Worm (Caenorhabditis elegans): ENCODE measurements around the gene plc-2.

Gene plc-2

DNA sequence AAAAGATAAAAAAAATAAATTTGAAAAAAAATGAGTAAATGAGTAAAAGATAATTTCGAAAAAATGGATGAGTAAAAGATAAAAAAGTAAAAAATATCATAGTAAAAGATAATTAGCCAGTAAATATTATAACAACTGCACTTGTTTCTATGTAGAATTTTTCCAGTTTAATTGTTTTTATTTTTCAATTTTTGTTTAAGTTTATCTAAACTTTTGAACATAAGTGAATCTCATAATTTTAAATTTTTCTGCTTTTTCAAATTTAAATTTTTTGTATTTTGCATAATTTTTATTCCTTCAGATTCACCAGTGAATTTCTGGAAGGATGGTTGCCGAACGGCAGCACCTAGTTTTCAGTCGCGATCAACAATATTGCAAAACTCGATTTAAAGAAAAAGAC is 48.9 kb downstream of the plc-2 start, which contains the start of gene chil-12:
Gene chil-12, plus strand, starts transcription at position 301 of the 400 bp plus-strand sequence.
- no peak for TF ChIP-seq nhr-23 (tag; optimal IDR thresholded peaks at IDR 0.05)
- TF ChIP-seq nhr-129 (tag; optimal IDR thresholded peaks at IDR 0.05): no peak
- no peak for TF ChIP-seq R02D3.7 (tag; optimal IDR thresholded peaks at IDR 0.05)
- TF ChIP-seq zag-1 (tag; optimal IDR thresholded peaks at IDR 0.05): no peak
- no peak for TF ChIP-seq sma-3 (GFP tag; optimal IDR thresholded peaks at IDR 0.05)
- no peak for TF ChIP-seq sma-9 (GFP tag; optimal IDR thresholded peaks at IDR 0.05)
- TF ChIP-seq sma-9 (tag; optimal IDR thresholded peaks at IDR 0.05): no peak
- no peak for TF ChIP-seq snpc-4 (tag; optimal IDR thresholded peaks at IDR 0.05)

DNA sequence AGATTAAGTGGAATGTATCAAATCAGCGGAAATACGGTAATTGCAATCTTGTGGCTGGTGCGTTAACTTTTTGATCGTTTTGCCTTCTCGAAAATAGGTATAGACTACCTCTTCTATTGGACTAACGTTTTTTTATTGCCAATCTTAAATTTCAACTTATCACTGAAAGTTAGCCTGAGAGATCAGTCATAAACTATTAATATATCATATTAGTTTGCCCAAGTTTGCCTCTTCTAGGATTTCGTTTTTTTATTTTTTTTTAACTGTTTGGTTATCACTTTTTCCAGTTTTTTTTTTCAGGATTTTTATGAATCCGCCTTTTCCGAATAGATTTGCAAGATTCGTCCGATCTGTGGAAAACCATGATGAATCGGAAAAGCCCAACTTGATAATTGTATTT is 52.1 kb downstream of the plc-2 start, which contains the start of gene kin-30:
Gene kin-30, plus strand, starts transcription at position 301 of the 400 bp plus-strand sequence.
- TF ChIP-seq F13H6.1 (tag; optimal IDR thresholded peaks at IDR 0.05) (no peak), mdl-1 (tag; optimal IDR thresholded peaks at IDR 0.05) (no peak), peb-1 (tag; optimal IDR thresholded peaks at IDR 0.05) (no peak), gmeb-1 (tag; optimal IDR thresholded peaks at IDR 0.05) (no peak), Y55F3AM.14 (GFP tag; optimal IDR thresholded peaks at IDR 0.05) (no peak), sma-9 (GFP tag; optimal IDR thresholded peaks at IDR 0.05) (no peak), sma-9 (tag; optimal IDR thresholded peaks at IDR 0.05) (no peak), nhr-11 (tag; optimal IDR thresholded peaks at IDR 0.05) (no peak), lin-11 (tag; optimal IDR thresholded peaks at IDR 0.05) (no peak), unc-55 (GFP tag; optimal IDR thresholded peaks at IDR 0.05) (no peak), elt-3 (tag; optimal IDR thresholded peaks at IDR 0.05) (no peak), unc-39 (tag; optimal IDR thresholded peaks at IDR 0.05) (no peak), unc-62 (GFP tag; optimal IDR thresholded peaks at IDR 0.05) (no peak), ceh-82 (tag; optimal IDR thresholded peaks at IDR 0.05) (no peak), ZK546.5 (tag; optimal IDR thresholded peaks at IDR 0.05) (no peak), lin-13 (GFP tag; optimal IDR thresholded peaks at IDR 0.05) (no peak), nhr-21 (tag; optimal IDR thresholded peaks at IDR 0.05) (no peak), R02D3.7 (tag; optimal IDR thresholded peaks at IDR 0.05) (no peak), alr-1 (tag; optimal IDR thresholded peaks at IDR 0.05) (no peak)

Measured in whole organism, L2 larva.